Fruit fly (Drosophila melanogaster) whole organism, embryonic: ENCODE results near the gene CG9919.

ENCODE experiments used
- Abd-B ChIP-seq: fragments of 200-800 bp; sonication (Bioruptor generic); optimal IDR thresholded peaks from 2 replicates; lab custom pipeline; 2018; ENCODE audit warnings: missing biosample characterization, mild to moderate bottlenecking, missing genetic modification characterization, moderate library complexity
- Ada2b ChIP-seq: fragments of 200-800 bp; sonication (Bioruptor generic); IDR thresholded peaks from 2 replicates; pipeline ENCODE4 v1.3.6; 2022; ENCODE audit warnings: missing biosample characterization, missing genetic modification characterization
- Asciz ChIP-seq: fragments of 200-800 bp; sonication (Bioruptor generic); optimal IDR thresholded peaks from 2 replicates; lab custom pipeline; 2017; ENCODE audit warnings: missing biosample characterization, mild to moderate bottlenecking, missing genetic modification characterization, missing genetic modification reagents
- Awh ChIP-seq: fragments of 200-800 bp; sonication (Bioruptor generic); IDR thresholded peaks from 2 replicates; pipeline ENCODE4, ENCODE4 v1.3.6; 2022; ENCODE audit warnings: missing biosample characterization, missing genetic modification characterization
- CG10321 ChIP-seq: fragments of 200-800 bp; sonication (Bioruptor generic); IDR thresholded peaks from 2 replicates; pipeline ENCODE4 v1.3.6; 2022; ENCODE audit warnings: missing biosample characterization, missing genetic modification characterization
- CG10543 ChIP-seq: fragments of 200-800 bp; sonication (Bioruptor generic); optimal IDR thresholded peaks from 3 replicates; lab custom pipeline; 2017; ENCODE audit warnings: missing biosample characterization, mild to moderate bottlenecking, missing genetic modification characterization, moderate library complexity
- CG13296 ChIP-seq: fragments of 200-800 bp; sonication (Bioruptor generic); optimal IDR thresholded peaks from 3 replicates; lab custom pipeline; 2018; ENCODE audit warnings: missing biosample characterization, mild to moderate bottlenecking, missing genetic modification characterization
- CG13624 ChIP-seq: fragments of 200-800 bp; sonication (Bioruptor generic); optimal IDR thresholded peaks from 2 replicates; lab custom pipeline; 2016; ENCODE audit warnings: missing biosample characterization, missing genetic modification characterization
- CG14050 ChIP-seq: fragments of 200-800 bp; sonication (Bioruptor generic); IDR thresholded peaks from 3 replicates; pipeline ENCODE4 v1.3.6; 2022; ENCODE audit warnings: missing biosample characterization, missing genetic modification characterization
- CG15011 ChIP-seq: fragments of 200-800 bp; sonication (Bioruptor generic); optimal IDR thresholded peaks from 3 replicates; lab custom pipeline; 2018; ENCODE audit warnings: missing biosample characterization, mild to moderate bottlenecking, missing genetic modification characterization
- CG15269 ChIP-seq: fragments of 200-800 bp; sonication (Bioruptor generic); optimal IDR thresholded peaks from 2 replicates; lab custom pipeline; 2018; ENCODE audit warnings: missing biosample characterization, mild to moderate bottlenecking, missing genetic modification characterization, moderate library complexity
- CG2678 ChIP-seq: fragments of 200-800 bp; sonication (Bioruptor generic); optimal IDR thresholded peaks from 3 replicates; lab custom pipeline; 2019; ENCODE audit warnings: missing biosample characterization, mild to moderate bottlenecking, missing genetic modification characterization, moderate library complexity
- CG32767 ChIP-seq: fragments of 200-800 bp; sonication (Bioruptor generic); IDR thresholded peaks from 2 replicates; pipeline ENCODE4 v1.3.6; 2022; ENCODE audit warnings: missing biosample characterization, missing genetic modification characterization
- CG3281 ChIP-seq: fragments of 200-800 bp; sonication (Bioruptor generic); optimal IDR thresholded peaks from 3 replicates; lab custom pipeline; 2017; ENCODE audit warnings: missing biosample characterization, mild to moderate bottlenecking, missing genetic modification characterization
- CG34224 ChIP-seq: fragments of 200-800 bp; sonication (Bioruptor generic); IDR thresholded peaks from 3 replicates; pipeline ENCODE4 v1.3.6; 2022; ENCODE audit warnings: missing biosample characterization, missing genetic modification characterization; ENCODE audit not compliant: partially characterized antibody
- CG3847 ChIP-seq: fragments of 200-800 bp; sonication (Bioruptor generic); IDR thresholded peaks from 2 replicates; pipeline ENCODE4 v1.3.6; 2022; ENCODE audit warnings: missing biosample characterization, missing genetic modification characterization
- CG4360 ChIP-seq: fragments of 200-800 bp; sonication (Bioruptor generic); IDR thresholded peaks from 2 replicates; pipeline ENCODE4 v1.3.6; 2022; ENCODE audit warnings: missing biosample characterization, missing genetic modification characterization
- CG7271 ChIP-seq: fragments of 200-800 bp; sonication (Bioruptor generic); optimal IDR thresholded peaks from 2 replicates; lab custom pipeline; 2018; ENCODE audit warnings: missing biosample characterization, mild to moderate bottlenecking, missing genetic modification characterization, moderate library complexity
- CG8478 ChIP-seq: fragments of >200 bp; optimal IDR thresholded peaks from 2 replicates; lab custom pipeline; 2018
- CG9932 ChIP-seq: fragments of 200-800 bp; sonication (Bioruptor generic); IDR thresholded peaks from 2 replicates; pipeline ENCODE4 v1.3.6; 2022; ENCODE audit warnings: missing biosample characterization, missing genetic modification characterization
- CTCF ChIP-seq: fragments of 200-800 bp; sonication (Bioruptor generic); optimal IDR thresholded peaks from 2 replicates; lab custom pipeline; 2017; ENCODE audit warnings: missing biosample characterization, mild to moderate bottlenecking, missing genetic modification characterization, moderate library complexity
- D ChIP-seq, 2 experiments: fragments of 200-800 bp in 1 of 2; fragments of >200 bp in 1 of 2; sonication (Bioruptor generic) in 1 of 2; optimal IDR thresholded peaks; 2 replicates in 1 of 2; 3 replicates in 1 of 2; lab custom pipeline; 2017; ENCODE audit warnings: mild to moderate bottlenecking in 1 of 2, missing biosample characterization in 1 of 2, missing genetic modification characterization in 1 of 2, missing genetic modification reagents in 1 of 2
- E2f2 ChIP-seq: fragments of 200-800 bp; sonication (Bioruptor generic); IDR thresholded peaks from 2 replicates; pipeline ENCODE4 v1.3.6; 2022; ENCODE audit warnings: missing biosample characterization, missing genetic modification characterization
- Gsc ChIP-seq: fragments of 200-800 bp; sonication (Bioruptor generic); IDR thresholded peaks from 2 replicates; pipeline ENCODE4 v1.3.6; 2022; ENCODE audit warnings: missing biosample characterization, missing genetic modification characterization
- Jarid2 ChIP-seq: fragments of 200-800 bp; sonication (Bioruptor generic); optimal IDR thresholded peaks from 3 replicates; lab custom pipeline; 2017; ENCODE audit warnings: mild to moderate bottlenecking, missing biosample characterization, missing genetic modification reagents, missing genetic modification characterization
- Lhr ChIP-seq: fragments of 200-800 bp; sonication (Bioruptor generic); optimal IDR thresholded peaks from 3 replicates; lab custom pipeline; 2017; ENCODE audit warnings: mild to moderate bottlenecking, missing biosample characterization, missing genetic modification reagents, missing genetic modification characterization
- Lpt ChIP-seq: fragments of >200 bp; optimal IDR thresholded peaks from 2 replicates; lab custom pipeline; 2018; ENCODE audit warnings: missing biosample characterization, missing genetic modification characterization
- NC2α ChIP-seq: fragments of 200-800 bp; sonication (Bioruptor generic); optimal IDR thresholded peaks from 2 replicates; lab custom pipeline; 2016; ENCODE audit warnings: missing biosample characterization, missing genetic modification characterization
- NC2β ChIP-seq: fragments of 200-800 bp; sonication (Bioruptor generic); optimal IDR thresholded peaks from 2 replicates; lab custom pipeline; 2016; ENCODE audit warnings: missing biosample characterization, missing genetic modification characterization
- NFAT ChIP-seq: fragments of 200-800 bp; sonication (Bioruptor generic); IDR thresholded peaks from 2 replicates; pipeline ENCODE4 v1.3.6; 2022; ENCODE audit warnings: missing biosample characterization, missing genetic modification characterization
- Sox100B ChIP-seq: fragments of 200-800 bp; sonication (Bioruptor generic); optimal IDR thresholded peaks from 3 replicates; lab custom pipeline; 2018; ENCODE audit warnings: missing biosample characterization, mild to moderate bottlenecking, missing genetic modification characterization
- Sry-δ ChIP-seq: fragments of 200-800 bp; sonication (Bioruptor generic); optimal IDR thresholded peaks from 2 replicates; lab custom pipeline; 2016; ENCODE audit warnings: missing biosample characterization, missing genetic modification characterization
- Stat92E ChIP-seq, 3 experiments: fragments of >200 bp in 2 of 3; fragments of 200-800 bp in 1 of 3; sonication (Bioruptor generic) in 1 of 3; optimal IDR thresholded peaks; 2 replicates each; lab custom pipeline; 2017 to 2019; ENCODE audit warnings: missing biosample characterization in 3 of 3, missing genetic modification characterization in 3 of 3, mild to moderate bottlenecking in 1 of 3, moderate library complexity in 1 of 3
- aop ChIP-seq: fragments of 200-800 bp; sonication (Bioruptor generic); IDR thresholded peaks from 2 replicates; pipeline ENCODE4 v1.3.6; 2022; ENCODE audit warnings: missing biosample characterization, missing genetic modification characterization
- bsh ChIP-seq, 2 experiments: fragments of 200-800 bp; sonication (Bioruptor generic); optimal IDR thresholded peaks; 2 replicates each; lab custom pipeline; 2017 to 2018; ENCODE audit warnings: mild to moderate bottlenecking in 2 of 2, missing biosample characterization in 2 of 2, missing genetic modification characterization in 2 of 2, moderate library complexity in 1 of 2
- en ChIP-seq: fragments of 200-800 bp; sonication (Bioruptor generic); optimal IDR thresholded peaks from 2 replicates; lab custom pipeline; 2016; ENCODE audit warnings: missing biosample characterization, missing genetic modification characterization
- eyg ChIP-seq: fragments of 200-800 bp; sonication (Bioruptor generic); optimal IDR thresholded peaks from 3 replicates; lab custom pipeline; 2016; ENCODE audit warnings: missing biosample characterization, missing genetic modification characterization
- fd64A ChIP-seq: fragments of 200-800 bp; sonication (Bioruptor generic); optimal IDR thresholded peaks from 3 replicates; lab custom pipeline; 2018; ENCODE audit warnings: missing biosample characterization, mild to moderate bottlenecking, missing genetic modification characterization
- her ChIP-seq: fragments of 200-800 bp; sonication (Bioruptor generic); optimal IDR thresholded peaks from 2 replicates; lab custom pipeline; 2016; ENCODE audit warnings: missing biosample characterization, missing genetic modification characterization
- hkb ChIP-seq, 2 experiments: fragments of 200-800 bp in 1 of 2; fragments of >200 bp in 1 of 2; sonication (Bioruptor generic) in 1 of 2; IDR thresholded peaks in 1 of 2; optimal IDR thresholded peaks in 1 of 2; 2 replicates each; pipeline versions ENCODE4 v1.3.6 to Lab custom; 2017 to 2022; ENCODE audit warnings: missing biosample characterization in 1 of 2, missing genetic modification characterization in 1 of 2
- jumu ChIP-seq: fragments of 200-800 bp; sonication (Bioruptor generic); optimal IDR thresholded peaks from 3 replicates; lab custom pipeline; 2016; ENCODE audit warnings: missing biosample characterization, missing genetic modification characterization
- lab ChIP-seq: fragments of 200-800 bp; sonication (Bioruptor generic); optimal IDR thresholded peaks from 3 replicates; lab custom pipeline; 2017; ENCODE audit warnings: missing biosample characterization, missing genetic modification characterization, mild to moderate bottlenecking, moderate library complexity, missing genetic modification reagents
- nerfin-1 ChIP-seq: fragments of 200-800 bp; sonication (Bioruptor generic); optimal IDR thresholded peaks from 3 replicates; lab custom pipeline; 2019; ENCODE audit warnings: missing biosample characterization, mild to moderate bottlenecking, missing genetic modification characterization, moderate library complexity
- nmo ChIP-seq: fragments of 200-800 bp; sonication (Bioruptor generic); optimal IDR thresholded peaks from 2 replicates; lab custom pipeline; 2018; ENCODE audit warnings: missing biosample characterization, mild to moderate bottlenecking, missing genetic modification characterization, moderate library complexity
- odd ChIP-seq: fragments of 200-800 bp; sonication (Bioruptor generic); optimal IDR thresholded peaks from 2 replicates; lab custom pipeline; 2017; ENCODE audit warnings: missing biosample characterization, mild to moderate bottlenecking, missing genetic modification characterization
- sd ChIP-seq: fragments of 200-800 bp; sonication (Bioruptor generic); optimal IDR thresholded peaks from 3 replicates; lab custom pipeline; 2018; ENCODE audit warnings: missing biosample characterization, mild to moderate bottlenecking, missing genetic modification characterization, moderate library complexity
- sim ChIP-seq: fragments of 200-800 bp; sonication (Bioruptor generic); IDR thresholded peaks from 2 replicates; pipeline ENCODE4 v1.3.6; 2022; ENCODE audit warnings: missing biosample characterization, missing genetic modification characterization
- sug ChIP-seq: fragments of 200-800 bp; optimal IDR thresholded peaks from 2 replicates; lab custom pipeline; 2019; ENCODE audit warnings: missing biosample characterization, mild to moderate bottlenecking, missing genetic modification characterization, moderate library complexity
- unc-4 ChIP-seq: fragments of 200-800 bp; sonication (Bioruptor generic); IDR thresholded peaks from 2 replicates; pipeline ENCODE4 v1.3.6; 2022; ENCODE audit warnings: missing biosample characterization, missing genetic modification characterization; ENCODE audit not compliant: partially characterized antibody
- usp ChIP-seq: fragments of >200 bp; optimal IDR thresholded peaks from 2 replicates; lab custom pipeline; 2017; ENCODE audit warnings: missing biosample characterization, missing genetic modification characterization

CG9919 gene

DNA sequence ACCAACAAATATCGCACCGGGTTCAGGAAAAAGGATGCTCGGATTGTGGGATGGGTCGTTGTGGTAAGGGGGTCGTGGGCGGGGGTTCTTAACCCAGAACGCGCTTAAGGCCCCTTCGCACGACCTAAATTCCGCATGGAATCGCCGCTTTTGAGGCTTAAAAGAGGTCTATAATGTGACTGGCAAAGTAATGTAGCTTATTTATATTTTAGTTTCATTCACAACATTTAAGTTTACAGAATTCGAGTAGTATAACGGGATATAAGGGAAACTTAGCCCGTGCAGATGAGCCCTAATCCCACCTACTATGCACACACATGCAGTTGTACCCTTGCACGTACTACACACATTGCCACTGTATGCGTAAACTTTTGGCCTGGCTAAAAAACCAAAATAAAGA lies 51.8 kb downstream of the CG9919 start (continued):
- TF ChIP-seq CG13624 (GFP tag; lab: Kevin White, UChicago): no peak
- peak; percentile 89 for TF ChIP-seq CG2678 (tag; lab: Kevin White, UChicago)
- TF ChIP-seq aop (GFP tag; lab: Robert Waterston, UW): no peak
- peak; percentile 83 for TF ChIP-seq CG13296 (GFP tag; lab: Kevin White, UChicago)
- TF ChIP-seq CTCF (GFP tag; lab: Kevin White, UChicago): peak; percentile 45
- peak; percentile 86 for TF ChIP-seq CG3281
- peak in 1 of 3 experiments; percentile 61 for TF ChIP-seq Stat92E (GFP tag; optimal IDR thresholded peaks at IDR 0.05; lab: Kevin White, UChicago)
- peak; percentile 87 for TF ChIP-seq lab (GFP tag; lab: Kevin White, UChicago)
- no peak for TF ChIP-seq Lpt (GFP tag; lab: Kevin White, UChicago)
- TF ChIP-seq NC2α (GFP tag; lab: Kevin White, UChicago): peak; percentile 9
- peak; percentile 66 for TF ChIP-seq CG3847
- TF ChIP-seq Jarid2 (GFP tag; lab: Kevin White, UChicago): peak; percentile 22
- 0 out of 2 replicates have a peak, but pooled peaks have one; percentile 47 for TF ChIP-seq CG10321 (GFP tag; lab: Robert Waterston, UW)
- TF ChIP-seq CG15269 (tag; lab: Kevin White, UChicago): peak; percentile 82
- peak; percentile 75 for TF ChIP-seq nmo
- peak; percentile 68; the same call in 2 of the 3 replicates for TF ChIP-seq CG14050 (GFP tag; lab: Robert Waterston, UW)
- TF ChIP-seq bsh (GFP tag; optimal IDR thresholded peaks at IDR 0.05; lab: Kevin White, UChicago): peak; percentile 80 to 93
- peak; percentile 71 for TF ChIP-seq fd64A (GFP tag; lab: Kevin White, UChicago)
- TF ChIP-seq hkb (optimal IDR thresholded peaks at IDR 0.05; lab: Kevin White, UChicago): no peak
- peak; percentile 93 for TF ChIP-seq hkb (GFP tag; IDR thresholded peaks at IDR 0.05; lab: Robert Waterston, UW)
- TF ChIP-seq Asciz (GFP tag; lab: Kevin White, UChicago): peak; percentile 82
- peak; percentile 66 for TF ChIP-seq CG32767 (GFP tag; lab: Robert Waterston, UW)
- TF ChIP-seq CG34224: no peak
- peak; percentile 42 for TF ChIP-seq NC2β
- no peak for TF ChIP-seq en (GFP tag; lab: Kevin White, UChicago)
- no peak for TF ChIP-seq unc-4 (GFP tag; lab: Robert Waterston, UW)
- TF ChIP-seq Sox100B (GFP tag; lab: Kevin White, UChicago): peak; percentile 82
- peak; percentile 70 for TF ChIP-seq Lhr (GFP tag; lab: Kevin White, UChicago)
- TF ChIP-seq NFAT (GFP tag; lab: Robert Waterston, UW): peak; percentile 59
- peak; percentile 46; the same call in 1 of the 2 replicates for TF ChIP-seq Gsc (GFP tag; lab: Robert Waterston, UW)
- TF ChIP-seq sug: peak; percentile 57
- TF ChIP-seq nerfin-1 (tag; lab: Kevin White, UChicago): peak; percentile 82
- no peak for TF ChIP-seq usp (GFP tag; lab: Kevin White, UChicago)
- no peak for TF ChIP-seq Sry-δ (GFP tag; lab: Kevin White, UChicago)
- peak; percentile 60 for TF ChIP-seq CG4360 (GFP tag; lab: Robert Waterston, UW)
- peak; percentile 61 for TF ChIP-seq CG7271 (tag; lab: Kevin White, UChicago)
- TF ChIP-seq her: peak; percentile 16
- TF ChIP-seq CG8478 (lab: Kevin White, UChicago): no peak
- peak; percentile 87 for TF ChIP-seq CG10543 (GFP tag; lab: Kevin White, UChicago)
- TF ChIP-seq D (optimal IDR thresholded peaks at IDR 0.05; lab: Kevin White, UChicago): no peak
- peak; percentile 87 for TF ChIP-seq D (GFP tag; optimal IDR thresholded peaks at IDR 0.05; lab: Kevin White, UChicago)
- peak; percentile 81 for TF ChIP-seq odd (GFP tag; lab: Kevin White, UChicago)
- peak; percentile 76 for TF ChIP-seq CG15011
- no peak for TF ChIP-seq eyg (GFP tag; lab: Kevin White, UChicago)
- peak; percentile 10 for TF ChIP-seq jumu (GFP tag; lab: Kevin White, UChicago)
- TF ChIP-seq CG9932 (GFP tag; lab: Robert Waterston, UW): peak; percentile 53
- peak; percentile 87 for TF ChIP-seq sim (GFP tag; lab: Robert Waterston, UW)
- peak; percentile 86 for TF ChIP-seq Ada2b (GFP tag; lab: Robert Waterston, UW)
- TF ChIP-seq Awh (GFP tag; lab: Robert Waterston, UW): peak; percentile 87
- peak; percentile 59 for TF ChIP-seq Abd-B
- no peak for TF ChIP-seq sd (tag; lab: Kevin White, UChicago)
- TF ChIP-seq E2f2 (GFP tag; lab: Robert Waterston, UW): peak; percentile 6; the same call in 1 of the 2 replicates
